Fruit fly (Drosophila melanogaster) whole organism, embryonic: ENCODE data around the gene CG43850.

Source experiments
- Awh ChIP-seq: fragments of 200-800 bp; sonication (Bioruptor generic); IDR thresholded peaks from 2 replicates; pipeline ENCODE4, ENCODE4 v1.3.6; 2022; ENCODE audit warnings: missing biosample characterization, missing genetic modification characterization
- Bgb ChIP-seq: fragments of 200-800 bp; sonication (Bioruptor generic); IDR thresholded peaks from 2 replicates; pipeline ENCODE4 v1.3.6; 2022; ENCODE audit warnings: missing biosample characterization, missing genetic modification characterization; ENCODE audit not compliant: partially characterized antibody
- CG10267 ChIP-seq: fragments of 200-800 bp; sonication (Bioruptor generic); optimal IDR thresholded peaks from 2 replicates; lab custom pipeline; 2018; ENCODE audit warnings: missing biosample characterization, mild to moderate bottlenecking, missing genetic modification characterization, moderate library complexity
- CG10543 ChIP-seq: fragments of 200-800 bp; sonication (Bioruptor generic); optimal IDR thresholded peaks from 3 replicates; lab custom pipeline; 2017; ENCODE audit warnings: missing biosample characterization, mild to moderate bottlenecking, missing genetic modification characterization, moderate library complexity
- CG12659 ChIP-seq: fragments of 200-800 bp; sonication (Bioruptor generic); optimal IDR thresholded peaks from 3 replicates; lab custom pipeline; 2017; ENCODE audit warnings: mild to moderate bottlenecking, missing biosample characterization, missing genetic modification reagents, missing genetic modification characterization
- CG12744 ChIP-seq: fragments of 200-800 bp; sonication (Bioruptor generic); optimal IDR thresholded peaks from 2 replicates; lab custom pipeline; 2016; ENCODE audit warnings: missing biosample characterization, missing genetic modification characterization
- CG12942 ChIP-seq: fragments of 200-800 bp; sonication (Bioruptor generic); optimal IDR thresholded peaks from 3 replicates; lab custom pipeline; 2016; ENCODE audit warnings: missing biosample characterization, missing genetic modification characterization
- CG14710 ChIP-seq: fragments of 200-800 bp; sonication (Bioruptor generic); optimal IDR thresholded peaks from 3 replicates; lab custom pipeline; 2019; ENCODE audit warnings: missing biosample characterization, mild to moderate bottlenecking, missing genetic modification characterization, moderate library complexity
- CG14965 ChIP-seq: fragments of 200-800 bp; sonication (Bioruptor generic); optimal IDR thresholded peaks from 2 replicates; lab custom pipeline; 2016; ENCODE audit warnings: missing biosample characterization, missing genetic modification characterization, borderline replicate concordance
- CG1647 ChIP-seq: fragments of 200-800 bp; sonication (Bioruptor generic); optimal IDR thresholded peaks from 3 replicates; lab custom pipeline; 2016; ENCODE audit warnings: missing biosample characterization, missing genetic modification characterization
- CG2129 ChIP-seq: fragments of 200-800 bp; sonication (Bioruptor generic); IDR thresholded peaks from 2 replicates; pipeline ENCODE4 v1.3.6; 2022; ENCODE audit warnings: missing biosample characterization, missing genetic modification characterization; ENCODE audit not compliant: partially characterized antibody
- CG2875 ChIP-seq: fragments of 200-800 bp; sonication (Bioruptor generic); optimal IDR thresholded peaks from 2 replicates; lab custom pipeline; 2017; ENCODE audit warnings: missing biosample characterization, mild to moderate bottlenecking, missing genetic modification characterization, missing genetic modification reagents
- CG30403 ChIP-seq: fragments of 200-800 bp; sonication (Bioruptor generic); optimal IDR thresholded peaks from 3 replicates; lab custom pipeline; 2016; ENCODE audit warnings: missing biosample characterization, missing genetic modification characterization
- CG3995 ChIP-seq: fragments of 200-800 bp; sonication (Bioruptor generic); optimal IDR thresholded peaks from 3 replicates; lab custom pipeline; 2016; ENCODE audit warnings: missing biosample characterization, missing genetic modification characterization
- CG4328 ChIP-seq: fragments of 200-800 bp; sonication (Bioruptor generic); optimal IDR thresholded peaks from 3 replicates; lab custom pipeline; 2017; ENCODE audit warnings: missing biosample characterization, missing genetic modification reagents, missing genetic modification characterization
- CG4617 ChIP-seq: fragments of 200-800 bp; sonication (Bioruptor generic); optimal IDR thresholded peaks from 3 replicates; lab custom pipeline; 2016; ENCODE audit warnings: missing biosample characterization, missing genetic modification characterization, borderline replicate concordance
- CG5245 ChIP-seq: fragments of 200-800 bp; sonication (Bioruptor generic); optimal IDR thresholded peaks from 3 replicates; lab custom pipeline; 2016; ENCODE audit warnings: missing biosample characterization, missing genetic modification characterization
- CG7357 ChIP-seq: fragments of 200-800 bp; sonication (Bioruptor generic); IDR thresholded peaks from 3 replicates; pipeline ENCODE4 v1.3.6; 2022; ENCODE audit warnings: missing biosample characterization, missing genetic modification characterization
- CG7372 ChIP-seq: fragments of 200-800 bp; sonication (Bioruptor generic); IDR thresholded peaks from 2 replicates; pipeline ENCODE4 v1.3.6; 2022; ENCODE audit warnings: missing biosample characterization, missing genetic modification characterization
- CG7839 ChIP-seq: fragments of 200-800 bp; sonication (Bioruptor generic); optimal IDR thresholded peaks from 3 replicates; lab custom pipeline; 2018; ENCODE audit warnings: missing biosample characterization, mild to moderate bottlenecking, missing genetic modification characterization, moderate library complexity
- CG7987 ChIP-seq: fragments of 200-800 bp; sonication (Bioruptor generic); optimal IDR thresholded peaks from 2 replicates; lab custom pipeline; 2018; ENCODE audit warnings: missing biosample characterization, mild to moderate bottlenecking, missing genetic modification characterization, moderate library complexity
- CG9215 ChIP-seq: fragments of 200-800 bp; sonication (Bioruptor generic); IDR thresholded peaks from 2 replicates; pipeline ENCODE4 v1.3.6; 2022; ENCODE audit warnings: missing biosample characterization, missing genetic modification characterization
- Dfd ChIP-seq, 2 experiments: fragments of >200 bp; optimal IDR thresholded peaks; 2 replicates each; lab custom pipeline; 2017; ENCODE audit warnings: missing biosample characterization in 2 of 2, missing genetic modification characterization in 2 of 2
- Dip2 ChIP-seq: fragments of 200-800 bp; sonication (Bioruptor generic); IDR thresholded peaks from 2 replicates; pipeline ENCODE4 v1.3.6; 2022; ENCODE audit warnings: missing biosample characterization, missing genetic modification characterization
- Eip74EF ChIP-seq, 2 experiments: fragments of 200-800 bp in 1 of 2; fragments of >200 bp in 1 of 2; sonication (Bioruptor generic) in 1 of 2; optimal IDR thresholded peaks; 2 replicates each; lab custom pipeline; 2017 to 2019; ENCODE audit warnings: missing biosample characterization in 2 of 2, missing genetic modification characterization in 2 of 2, mild to moderate bottlenecking in 1 of 2, moderate library complexity in 1 of 2
- Ets65A ChIP-seq: fragments of 200-800 bp; sonication (Bioruptor generic); peaks from one replicate; lab custom pipeline; 2016; ENCODE audit warnings: missing biosample characterization, missing genetic modification characterization
- Fer2 ChIP-seq: fragments of 200-800 bp; sonication (Bioruptor generic); optimal IDR thresholded peaks from 2 replicates; lab custom pipeline; 2018; ENCODE audit warnings: missing biosample characterization, mild to moderate bottlenecking, missing genetic modification characterization, moderate library complexity
- HLH4C ChIP-seq: fragments of 200-800 bp; sonication (Bioruptor generic); IDR thresholded peaks from 3 replicates; pipeline ENCODE4 v1.3.6; 2022; ENCODE audit warnings: missing biosample characterization, missing genetic modification characterization; ENCODE audit not compliant: partially characterized antibody
- MTF-1 ChIP-seq: fragments of 200-800 bp; sonication (Bioruptor generic); optimal IDR thresholded peaks from 2 replicates; lab custom pipeline; 2018; ENCODE audit warnings: missing biosample characterization, mild to moderate bottlenecking, missing genetic modification characterization, borderline replicate concordance
- NC2β ChIP-seq: fragments of 200-800 bp; sonication (Bioruptor generic); optimal IDR thresholded peaks from 2 replicates; lab custom pipeline; 2016; ENCODE audit warnings: missing biosample characterization, missing genetic modification characterization
- NK7.1 ChIP-seq: fragments of 200-800 bp; sonication (Bioruptor generic); optimal IDR thresholded peaks from 3 replicates; lab custom pipeline; 2016; ENCODE audit warnings: missing biosample characterization, missing genetic modification characterization
- Opbp ChIP-seq: fragments of 200-800 bp; sonication (Bioruptor generic); IDR thresholded peaks from 3 replicates; pipeline ENCODE4 v1.3.6; 2022; ENCODE audit warnings: missing biosample characterization, missing genetic modification characterization; ENCODE audit not compliant: partially characterized antibody
- Ravus ChIP-seq: fragments of 200-800 bp; sonication (Bioruptor generic); IDR thresholded peaks from 2 replicates; pipeline ENCODE4 v1.3.6; 2022; ENCODE audit warnings: missing biosample characterization, missing genetic modification characterization
- Rx ChIP-seq: fragments of 200-800 bp; sonication (Bioruptor generic); IDR thresholded peaks from 2 replicates; pipeline ENCODE4 v1.3.6; 2022; ENCODE audit warnings: missing biosample characterization, missing genetic modification characterization
- Six4 ChIP-seq: fragments of 200-800 bp; sonication (Bioruptor generic); optimal IDR thresholded peaks from 2 replicates; lab custom pipeline; 2016; ENCODE audit warnings: missing biosample characterization, missing genetic modification characterization
- Spps ChIP-seq: fragments of 200-800 bp; sonication (Bioruptor generic); optimal IDR thresholded peaks from 2 replicates; lab custom pipeline; 2018; ENCODE audit warnings: missing biosample characterization, mild to moderate bottlenecking, missing genetic modification characterization
- Vsx1 ChIP-seq: fragments of 200-800 bp; sonication (Bioruptor generic); optimal IDR thresholded peaks from 2 replicates; lab custom pipeline; 2017; ENCODE audit warnings: missing biosample characterization, mild to moderate bottlenecking, missing genetic modification characterization, missing genetic modification reagents
- ash1 ChIP-seq: fragments of 200-800 bp; sonication (Bioruptor generic); optimal IDR thresholded peaks from 2 replicates; lab custom pipeline; 2018; ENCODE audit warnings: missing biosample characterization, mild to moderate bottlenecking, missing genetic modification characterization
- cas ChIP-seq: fragments of 200-800 bp; sonication (Bioruptor generic); IDR thresholded peaks from 2 replicates; pipeline ENCODE4 v1.3.6; 2022; ENCODE audit warnings: missing biosample characterization, missing genetic modification characterization
- danr ChIP-seq: fragments of 200-800 bp; sonication (Bioruptor generic); IDR thresholded peaks from 2 replicates; pipeline ENCODE4 v1.3.6; 2022; ENCODE audit warnings: missing biosample characterization, missing genetic modification characterization
- dmrt11E ChIP-seq: fragments of 200-800 bp; sonication (Bioruptor generic); optimal IDR thresholded peaks from 3 replicates; lab custom pipeline; 2018; ENCODE audit warnings: missing biosample characterization, mild to moderate bottlenecking, missing genetic modification characterization, moderate library complexity
- ems ChIP-seq: fragments of 200-800 bp; sonication (Bioruptor generic); optimal IDR thresholded peaks from 3 replicates; lab custom pipeline; 2016; ENCODE audit warnings: missing biosample characterization, missing genetic modification characterization
- exex ChIP-seq: fragments of 200-800 bp; sonication (Bioruptor generic); optimal IDR thresholded peaks from 4 replicates; lab custom pipeline; 2018; ENCODE audit warnings: missing biosample characterization, mild to moderate bottlenecking, missing genetic modification characterization, moderate library complexity
- fd64A ChIP-seq: fragments of 200-800 bp; sonication (Bioruptor generic); optimal IDR thresholded peaks from 3 replicates; lab custom pipeline; 2018; ENCODE audit warnings: missing biosample characterization, mild to moderate bottlenecking, missing genetic modification characterization
- fu2 ChIP-seq: fragments of 200-800 bp; sonication (Bioruptor generic); optimal IDR thresholded peaks from 2 replicates; lab custom pipeline; 2016; ENCODE audit warnings: missing biosample characterization, missing genetic modification characterization
- jing ChIP-seq: fragments of 200-800 bp; sonication (Bioruptor generic); optimal IDR thresholded peaks from 2 replicates; lab custom pipeline; 2018; ENCODE audit warnings: missing biosample characterization, mild to moderate bottlenecking, missing genetic modification characterization
- knrl ChIP-seq: fragments of 200-800 bp; sonication (Bioruptor generic); IDR thresholded peaks from 3 replicates; pipeline ENCODE4 v1.3.6; 2022; ENCODE audit warnings: missing biosample characterization, missing genetic modification characterization; ENCODE audit not compliant: partially characterized antibody
- lmd ChIP-seq: fragments of 200-800 bp; sonication (Bioruptor generic); IDR thresholded peaks from 2 replicates; pipeline ENCODE4 v1.3.6; 2022; ENCODE audit warnings: missing biosample characterization, missing genetic modification characterization
- mirr ChIP-seq: fragments of 200-800 bp; sonication (Bioruptor generic); optimal IDR thresholded peaks from 3 replicates; lab custom pipeline; 2018; ENCODE audit warnings: missing biosample characterization, mild to moderate bottlenecking, missing genetic modification characterization
- slou ChIP-seq: fragments of 200-800 bp; sonication (Bioruptor generic); optimal IDR thresholded peaks from 3 replicates; lab custom pipeline; 2016; ENCODE audit warnings: missing biosample characterization, missing genetic modification characterization

CG43850 gene

DNA sequence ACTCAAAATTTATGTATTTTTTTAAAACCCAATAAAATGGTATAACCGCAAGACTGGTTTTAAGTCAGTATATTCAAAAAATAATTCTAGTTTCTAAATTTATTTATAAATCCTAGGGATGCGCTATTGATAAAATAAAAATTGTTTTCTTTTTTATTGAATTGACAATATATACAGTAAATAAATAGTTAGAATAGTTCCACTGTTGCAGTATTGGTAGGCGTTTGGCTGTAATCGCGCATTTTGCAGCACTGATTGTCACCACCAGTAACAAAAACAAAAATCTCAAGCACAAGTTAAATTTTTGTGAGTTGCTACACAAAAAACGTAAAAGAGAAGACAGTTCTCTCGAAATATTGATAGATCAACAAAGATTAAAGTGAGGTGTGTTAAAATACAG lies 46.3 kb upstream of the CG43850 start, which contains the start of gene CG31855 (continued):
- peak; percentile 71 for TF ChIP-seq dmrt11E
- TF ChIP-seq CG12659 (GFP tag; lab: Kevin White, UChicago): peak; percentile 91
- TF ChIP-seq CG12942 (GFP tag; lab: Kevin White, UChicago): peak; percentile 82
- TF ChIP-seq Fer2 (tag; lab: Kevin White, UChicago): peak; percentile 79
- peak; percentile 49; the same call in 1 of the 2 replicates for TF ChIP-seq Bgb (GFP tag; lab: Robert Waterston, UW)
- no peak for TF ChIP-seq HLH4C (GFP tag; lab: Robert Waterston, UW)
- no peak for TF ChIP-seq ash1 (GFP tag; lab: Kevin White, UChicago)
- TF ChIP-seq jing (GFP tag; lab: Kevin White, UChicago): no peak
- TF ChIP-seq exex (tag; lab: Kevin White, UChicago): no peak
- TF ChIP-seq fd64A (GFP tag; lab: Kevin White, UChicago): no peak
- peak; percentile 71 for TF ChIP-seq CG14710
- peak; percentile 86 for TF ChIP-seq CG10543 (GFP tag; lab: Kevin White, UChicago)
- peak; percentile 79 for TF ChIP-seq CG7987 (GFP tag; lab: Kevin White, UChicago)
- TF ChIP-seq CG2875: peak; percentile 47
- TF ChIP-seq Eip74EF (GFP tag; optimal IDR thresholded peaks at IDR 0.05; lab: Kevin White, UChicago): peak in 1 of 2 experiments; percentile 18
- peak; percentile 82 for TF ChIP-seq CG7839
- peak; percentile 43 for TF ChIP-seq Spps (tag; lab: Kevin White, UChicago)
- 0 out of 3 replicates have a peak, but pooled peaks have one; percentile 25 for TF ChIP-seq knrl (GFP tag; lab: Robert Waterston, UW)
- TF ChIP-seq MTF-1: peak; percentile 69
- peak; percentile 46; the same call in 1 of the 2 replicates for TF ChIP-seq Awh
- TF ChIP-seq CG1647: peak; percentile 81
- peak; percentile 90 for TF ChIP-seq CG30403 (GFP tag; lab: Kevin White, UChicago)
- TF ChIP-seq CG7357: peak; percentile 14; the same call in 1 of the 3 replicates
- TF ChIP-seq mirr: peak; percentile 66
- TF ChIP-seq CG3995 (GFP tag; lab: Kevin White, UChicago): peak; percentile 51
- peak; percentile 63 for TF ChIP-seq CG12744 (GFP tag; lab: Kevin White, UChicago)
- peak; percentile 80 for TF ChIP-seq CG4328 (GFP tag; lab: Kevin White, UChicago)
- TF ChIP-seq Dfd (GFP tag; optimal IDR thresholded peaks at IDR 0.05; lab: Kevin White, UChicago): no peak
- no peak for TF ChIP-seq NK7.1
- TF ChIP-seq lmd (GFP tag; lab: Robert Waterston, UW): peak; percentile 81
- peak; percentile 95 for TF ChIP-seq Ets65A
- 0 out of 2 replicates have a peak, but pooled peaks have one; percentile 9 for TF ChIP-seq Rx (GFP tag; lab: Robert Waterston, UW)
- no peak for TF ChIP-seq CG14965
- TF ChIP-seq CG9215 (GFP tag; lab: Robert Waterston, UW): peak; percentile 66
- peak; percentile 86 for TF ChIP-seq ems (GFP tag; lab: Kevin White, UChicago)
- TF ChIP-seq Opbp (GFP tag; lab: Robert Waterston, UW): no peak
- peak; percentile 9; the same call in 1 of the 2 replicates for TF ChIP-seq Ravus (GFP tag; lab: Robert Waterston, UW)
- TF ChIP-seq slou (GFP tag; lab: Kevin White, UChicago): peak; percentile 80
- TF ChIP-seq CG10267: peak; percentile 96
- peak; percentile 68 for TF ChIP-seq Six4 (GFP tag; lab: Kevin White, UChicago)
- TF ChIP-seq CG7372 (GFP tag; lab: Robert Waterston, UW): peak; percentile 78
- peak; percentile 73 for TF ChIP-seq NC2β
- TF ChIP-seq CG2129 (GFP tag; lab: Robert Waterston, UW): no peak
- TF ChIP-seq Vsx1 (GFP tag; lab: Kevin White, UChicago): peak; percentile 36
- TF ChIP-seq CG5245 (GFP tag; lab: Kevin White, UChicago): peak; percentile 79
- TF ChIP-seq cas: peak; percentile 84
- TF ChIP-seq danr (GFP tag; lab: Robert Waterston, UW): no peak
- peak; percentile 90 for TF ChIP-seq CG4617 (GFP tag; lab: Kevin White, UChicago)
- peak; percentile 69 for TF ChIP-seq fu2
- TF ChIP-seq Dip2 (GFP tag; lab: Robert Waterston, UW): no peak
